Fruit fly (Drosophila melanogaster) ovary, adult (tissue): ENCODE data around the gene FucTA.

Source experiments
- CG17801 ChIP-seq: fragments of 200-800 bp; optimal IDR thresholded peaks from 2 replicates; lab custom pipeline; 2019; ENCODE audit warnings: missing biosample characterization, mild to moderate bottlenecking, missing genetic modification characterization, moderate library complexity; ENCODE audit not compliant: partially characterized antibody

FucTA gene

dm6 chr3L:15201351-15201750 lies 54.4 kb downstream of the FucTA start:
- TF ChIP-seq CG17801 (GFP tag; lab: Kevin White, UChicago) = no peak

- TF ChIP-seq CG17801 (GFP tag; lab: Kevin White, UChicago) = no peak
Observed at dm6 chr3L:15203097-15203496, 56.2 kb downstream of the FucTA start.

dm6 chr3L:15203585-15203984 lies 56.6 kb downstream of the FucTA start:
- TF ChIP-seq CG17801 (GFP tag; lab: Kevin White, UChicago) = no peak
